Fruit fly (Drosophila melanogaster) Kc167 (cell line): ENCODE data around the gene CG13058.

ENCODE experiments used
- h ChIP-seq: fragments of >200 bp; optimal IDR thresholded peaks from 3 replicates; lab custom pipeline; 2018; ENCODE audit warnings: missing external identifiers
- insv ChIP-seq: fragments of >200 bp; optimal IDR thresholded peaks from 3 replicates; lab custom pipeline; 2018; ENCODE audit warnings: missing external identifiers
- psq ChIP-seq: fragments of >200 bp; optimal IDR thresholded peaks from 2 replicates; lab custom pipeline; 2017; ENCODE audit warnings: missing external identifiers
- ttk ChIP-seq: sonication (Bioruptor generic); optimal IDR thresholded peaks from 2 replicates; lab custom pipeline; 2017; ENCODE audit warnings: missing external identifiers

dm6 chr3L:16295447-16295846 lies 33.2 kb upstream of the CG13058 start, which contains the start of gene CG4962:
- TF ChIP-seq h (lab: Kevin White, UChicago) (no peak), ttk (lab: Kevin White, UChicago) (no peak), psq (lab: Kevin White, UChicago) (no peak), insv (lab: Kevin White, UChicago) (no peak)
